Worm (Caenorhabditis elegans): ENCODE results near the gene T16G12.9.

DNA sequence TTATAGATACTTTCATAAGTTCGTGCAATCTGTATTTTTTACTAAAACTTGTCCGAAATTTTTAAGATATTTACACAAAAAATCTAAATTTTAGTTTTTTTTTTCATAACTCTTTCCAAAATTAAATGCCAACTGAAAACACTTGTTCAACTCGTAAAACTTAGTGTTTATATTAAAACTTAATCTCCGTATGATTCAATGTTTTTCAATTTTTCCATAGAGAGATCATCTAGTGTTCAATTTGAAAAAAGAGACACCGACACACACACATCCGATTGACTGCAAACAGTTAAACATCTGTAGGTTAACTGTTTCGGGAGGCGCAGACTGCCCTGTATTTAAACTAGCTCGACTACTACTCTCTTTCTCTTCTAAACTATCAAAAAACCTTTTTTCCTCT lies 30.9 kb upstream of the T16G12.9 start, which contains the start of gene T16H12.9:
- TF ChIP-seq ztf-11 (tag; optimal IDR thresholded peaks at IDR 0.05) (no peak), nhr-41 (GFP tag; IDR thresholded peaks at IDR 0.05) (no peak), ZK546.5 (tag; optimal IDR thresholded peaks at IDR 0.05) (no peak), egl-27 (tag; optimal IDR thresholded peaks at IDR 0.05) (no peak)
